Worm (Caenorhabditis elegans): ENCODE data around the gene sma-1.

DNA sequence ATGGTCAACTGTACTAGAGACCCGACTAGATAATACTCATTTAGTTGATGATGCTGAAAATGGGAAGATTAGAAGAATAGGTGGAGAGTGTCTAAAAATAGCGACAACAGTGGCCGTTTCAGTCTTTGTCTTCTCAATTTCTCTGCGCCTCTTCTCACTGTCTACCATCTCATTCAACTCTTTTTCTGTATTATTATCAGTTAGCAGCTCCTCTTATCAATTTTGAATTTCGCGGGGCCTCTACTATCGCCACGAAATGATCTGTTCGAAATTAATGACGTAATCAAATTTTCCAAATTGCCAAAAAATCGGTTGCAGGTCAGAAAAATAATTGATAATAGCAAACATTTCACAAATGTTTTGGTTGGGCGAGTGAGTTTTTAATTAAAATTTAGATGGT lies 42.4 kb downstream of the sma-1 start:
- no peak for TF ChIP-seq ceh-36 (tag; optimal IDR thresholded peaks at IDR 0.05)
- TF ChIP-seq B0310.2 (tag; optimal IDR thresholded peaks at IDR 0.05) = no peak
- no peak for TF ChIP-seq pes-1 (GFP tag; IDR thresholded peaks at IDR 0.05)
- no peak for TF ChIP-seq hmg-4 (GFP tag; optimal IDR thresholded peaks at IDR 0.05)
- TF ChIP-seq tra-4 (tag; optimal IDR thresholded peaks at IDR 0.05) = no peak
- TF ChIP-seq hmbx-1 (tag; optimal IDR thresholded peaks at IDR 0.05) = no peak
- TF ChIP-seq ceh-13 (GFP tag; optimal IDR thresholded peaks at IDR 0.05) = no peak
- TF ChIP-seq flt-1 (GFP tag; IDR thresholded peaks at IDR 0.05) = no peak
